Worm (Caenorhabditis elegans): ENCODE data around the gene dna-2.

DNA sequence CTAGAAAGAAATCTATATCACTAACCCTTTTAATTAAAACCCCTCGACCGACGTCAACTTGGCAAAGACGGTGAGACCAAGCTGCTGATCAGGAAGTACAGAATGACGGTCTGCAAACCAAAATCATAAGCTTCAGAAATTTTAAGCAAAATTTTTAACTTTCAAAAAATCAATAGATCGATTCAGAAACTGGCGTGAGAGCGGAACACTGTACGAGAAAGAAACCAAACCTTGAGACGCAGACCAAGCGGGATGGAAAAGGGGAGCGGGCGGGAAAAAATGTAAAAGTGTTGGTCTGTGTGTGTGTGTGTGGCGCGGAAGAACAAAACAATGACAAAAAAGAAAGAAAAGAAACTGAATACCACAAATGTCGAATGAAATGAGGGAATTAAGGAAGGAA lies 29.7 kb upstream of the dna-2 start, which contains the start of the genes F44E5.17 and gpb-1:
- TF ChIP-seq nhr-84 (tag; optimal IDR thresholded peaks at IDR 0.05) (no peak), swsn-7 (tag; optimal IDR thresholded peaks at IDR 0.05) (no peak)

Measured in whole organism, L1 larva.